Worm (Caenorhabditis elegans): ENCODE results near the gene Y46G5A.29.

Gene Y46G5A.29

DNA sequence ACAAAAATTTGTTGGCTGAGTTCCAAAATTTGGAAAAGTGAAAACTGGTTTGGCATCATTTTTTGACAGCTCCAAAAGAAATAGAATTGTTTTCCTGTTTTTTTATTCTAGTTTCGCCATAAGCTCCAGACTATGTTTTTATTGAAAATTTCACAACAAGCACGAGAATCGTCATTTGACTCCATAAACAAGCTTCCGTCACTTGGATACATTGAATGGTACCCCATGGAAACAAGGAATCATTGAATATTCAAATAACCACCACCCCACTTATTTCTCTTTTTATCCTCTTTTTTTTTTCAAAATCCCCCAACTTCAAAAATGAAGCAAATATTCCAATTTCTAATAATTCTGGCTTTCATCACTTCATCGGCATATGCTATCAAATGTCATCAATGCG, 52.8 kb downstream of the Y46G5A.29 start, which contains the start of gene ddn-2:
TSS of gene ddn-2 (plus strand) at position 301 of the 400 bp plus-strand sequence.
- TF ChIP-seq gmeb-1 (tag; optimal IDR thresholded peaks at IDR 0.05) (no peak), ztf-1 (GFP tag; conservative IDR thresholded peaks at IDR 0.05) (no peak), C34F6.9 (tag; optimal IDR thresholded peaks at IDR 0.05) (no peak), snpc-4 (tag; optimal IDR thresholded peaks at IDR 0.05) (no peak), crh-2 (tag; optimal IDR thresholded peaks at IDR 0.05) (no peak), sem-4 (tag; optimal IDR thresholded peaks at IDR 0.05) (no peak), R02D3.7 (tag; optimal IDR thresholded peaks at IDR 0.05) (no peak), dmd-4 (tag; optimal IDR thresholded peaks at IDR 0.05) (no peak), nhr-21 (tag; optimal IDR thresholded peaks at IDR 0.05) (no peak), mab-5 (tag; optimal IDR thresholded peaks at IDR 0.05) (no peak), blmp-1 (tag; optimal IDR thresholded peaks at IDR 0.05; ENCODE audit: insufficient read depth) (no peak), nhr-6 (tag; optimal IDR thresholded peaks at IDR 0.05) (no peak), mbf-1 (tag; optimal IDR thresholded peaks at IDR 0.05) (no peak), lin-13 (GFP tag; optimal IDR thresholded peaks at IDR 0.05) (no peak), zag-1 (tag; optimal IDR thresholded peaks at IDR 0.05) (no peak)

Data from whole organism, L2 larva.